Worm (Caenorhabditis elegans) whole organism, young adult: Measurements from ENCODE around the gene C16C8.5.
"Not testable (repeated sequence)": the region's sequence is repeated elsewhere in the genome, so short reads cannot be mapped to it uniquely, and the experiment has no call there.

ENCODE experiments used
- C06A6.2 ChIP-seq: fragments of 200-800 bp; sonication (Bioruptor generic); conservative IDR thresholded peaks from 2 replicates; pipeline ENCODE4 v1.3.6; 2022; ENCODE audit warnings: missing genetic modification characterization, missing compliant biosample characterization
- F52B5.7 ChIP-seq: sonication (generic microtip); optimal IDR thresholded peaks from 2 replicates; lab custom pipeline; 2016; ENCODE audit warnings: mild to moderate bottlenecking, missing genetic modification characterization, missing compliant biosample characterization
- K11D2.4 ChIP-seq: fragments of 200-800 bp; sonication (Bioruptor generic); IDR thresholded peaks from 2 replicates; pipeline ENCODE4 v1.3.6; 2022; ENCODE audit warnings: missing genetic modification reagents, missing genetic modification characterization, missing compliant biosample characterization
- ama-1 ChIP-seq, 3 experiments: fragments of 150-350 bp in 1 of 3; sonication (generic microtip) in 2 of 3; optimal IDR thresholded peaks; 2 replicates each; lab custom pipeline; 2014 to 2018; ENCODE audit warnings: missing biosample characterization in 2 of 3, missing genetic modification characterization in 2 of 3, missing genetic modification reagents in 2 of 3
- cebp-2 ChIP-seq: fragments of 200-800 bp; sonication (Bioruptor generic); IDR thresholded peaks from 2 replicates; pipeline ENCODE4 v1.3.6; 2022; ENCODE audit warnings: missing genetic modification characterization, missing compliant biosample characterization
- hlh-12 ChIP-seq: sonication (generic microtip); optimal IDR thresholded peaks from 2 replicates; lab custom pipeline; 2016; ENCODE audit warnings: missing genetic modification characterization, missing compliant biosample characterization
- hsf-1 ChIP-seq: fragments of 200-800 bp; sonication (Bioruptor generic); IDR thresholded peaks from 2 replicates; pipeline ENCODE4 v1.3.6; 2022; ENCODE audit warnings: missing genetic modification reagents, missing genetic modification characterization, missing compliant biosample characterization
- nhr-120 ChIP-seq: fragments of 200-800 bp; sonication (Bioruptor generic); IDR thresholded peaks from 2 replicates; pipeline ENCODE4 v1.3.6; 2022; ENCODE audit warnings: missing genetic modification characterization, missing compliant biosample characterization
- pha-4 ChIP-seq: fragments of 150-350 bp; sonication (generic microtip); optimal IDR thresholded peaks from 2 replicates; lab custom pipeline; 2014; ENCODE audit warnings: missing biosample characterization, missing genetic modification reagents, missing genetic modification characterization
- snpc-1.3 ChIP-seq: sonication (generic microtip); optimal IDR thresholded peaks from 2 replicates; lab custom pipeline; 2017; ENCODE audit warnings: missing genetic modification characterization, mild to moderate bottlenecking, missing compliant biosample characterization, antibody characterized with exemption, moderate library complexity, missing genotype, missing genetic modification reagents; ENCODE audit not compliant: insufficient read depth
- snpc-4 ChIP-seq, 5 experiments: fragments of 150-350 bp in 1 of 5; sonication (generic microtip) in 4 of 5; optimal IDR thresholded peaks; 2 replicates each; lab custom pipeline; 2014 to 2018; ENCODE audit warnings: missing genetic modification characterization in 5 of 5, missing biosample characterization in 3 of 5, antibody characterized with exemption in 2 of 5, mild to moderate bottlenecking in 2 of 5, missing compliant biosample characterization in 2 of 5, missing genotype in 2 of 5, moderate library complexity in 2 of 5, missing genetic modification reagents in 1 of 5
- sptf-2 ChIP-seq: fragments of 200-800 bp; sonication (Bioruptor generic); optimal IDR thresholded peaks from 2 replicates; lab custom pipeline; 2018; ENCODE audit warnings: mild to moderate bottlenecking, missing genetic modification characterization, missing compliant biosample characterization
- zfh-2 ChIP-seq: fragments of 200-800 bp; sonication (Bioruptor generic); conservative IDR thresholded peaks from 2 replicates; pipeline ENCODE4 v1.3.6; 2022; ENCODE audit warnings: missing genetic modification reagents, missing genetic modification characterization, missing compliant biosample characterization

ce11 chrII:3464580-3464979 lies 19.4 kb upstream of the C16C8.5 start, which contains the start of gene C16C8.10:
- not testable (repeated sequence) for TF ChIP-seq ama-1 (optimal IDR thresholded peaks at IDR 0.05; lab: Kevin White, UChicago); ama-1 (GFP tag; optimal IDR thresholded peaks at IDR 0.05; lab: Kevin White, UChicago); pha-4; nhr-120 (GFP tag; lab: Robert Waterston, UW); hlh-12 (tag; lab: Kevin White, UChicago); snpc-1.3; K11D2.4; snpc-4 (GFP tag; optimal IDR thresholded peaks at IDR 0.05; lab: Kevin White, UChicago); snpc-4 (tag; optimal IDR thresholded peaks at IDR 0.05; lab: Kevin White, UChicago); sptf-2; F52B5.7 (tag; lab: Kevin White, UChicago); C06A6.2; zfh-2; hsf-1 (GFP tag; lab: Robert Waterston, UW); cebp-2 (GFP tag; lab: Robert Waterston, UW)
